Fruit fly (Drosophila melanogaster) whole organism, wandering third instar larva: ENCODE results near the gene Mst36Fa.

Source experiments
- CG32264 ChIP-seq: fragments of 200-800 bp; sonication (Bioruptor generic); optimal IDR thresholded peaks from 2 replicates; lab custom pipeline; 2016; ENCODE audit warnings: missing biosample characterization, missing genetic modification characterization
- CG9705 ChIP-seq: fragments of 200-800 bp; sonication (Bioruptor generic); optimal IDR thresholded peaks from 2 replicates; lab custom pipeline; 2018; ENCODE audit warnings: missing biosample characterization, mild to moderate bottlenecking, missing genetic modification characterization
- CrebA ChIP-seq: fragments of 200-800 bp; sonication (Bioruptor generic); optimal IDR thresholded peaks from 2 replicates; lab custom pipeline; 2016; ENCODE audit warnings: missing biosample characterization, mild to moderate bottlenecking, missing genetic modification characterization, borderline replicate concordance
- Dif ChIP-seq: fragments of 200-275, 200-300 bp; sonication (Bioruptor generic); optimal IDR thresholded peaks from 2 replicates; lab custom pipeline; 2018; ENCODE audit warnings: missing biosample characterization, missing genetic modification characterization; ENCODE audit not compliant: partially characterized antibody
- GATAd ChIP-seq: sonication (Bioruptor generic); optimal IDR thresholded peaks from 2 replicates; lab custom pipeline; 2016; ENCODE audit warnings: missing biosample characterization, missing genetic modification characterization
- HLH106 ChIP-seq: fragments of 200-800 bp; optimal IDR thresholded peaks from 3 replicates; lab custom pipeline; 2019; ENCODE audit warnings: missing biosample characterization, mild to moderate bottlenecking, missing genetic modification characterization, moderate library complexity
- Hnf4 ChIP-seq: fragments of 200-800 bp; sonication (Bioruptor generic); optimal IDR thresholded peaks from 2 replicates; lab custom pipeline; 2016; ENCODE audit warnings: missing biosample characterization, mild to moderate bottlenecking, missing genetic modification characterization
- Mio ChIP-seq: sonication (Bioruptor generic); optimal IDR thresholded peaks from 2 replicates; lab custom pipeline; 2016; ENCODE audit warnings: missing biosample characterization, missing genetic modification characterization
- Myc ChIP-seq: fragments of >200 bp; optimal IDR thresholded peaks from 2 replicates; lab custom pipeline; 2017
- N ChIP-seq: fragments of >200 bp; optimal IDR thresholded peaks from 2 replicates; lab custom pipeline; 2018; ENCODE audit warnings: missing biosample characterization, missing external identifiers, missing genetic modification characterization
- OdsH ChIP-seq: fragments of 200-800 bp; sonication (Bioruptor generic); optimal IDR thresholded peaks from 2 replicates; lab custom pipeline; 2016; ENCODE audit warnings: missing biosample characterization, mild to moderate bottlenecking, missing genetic modification characterization
- Rel ChIP-seq, 2 experiments: fragments of 200-800 bp; sonication (Bioruptor generic) in 1 of 2; optimal IDR thresholded peaks; 2 replicates in 1 of 2; 3 replicates in 1 of 2; lab custom pipeline; 2016 to 2019; ENCODE audit warnings: mild to moderate bottlenecking in 2 of 2, missing biosample characterization in 2 of 2, missing genetic modification characterization in 2 of 2, moderate library complexity in 1 of 2
- Sp1 ChIP-seq: fragments of 200-800 bp; sonication (Bioruptor generic); optimal IDR thresholded peaks from 3 replicates; lab custom pipeline; 2019; ENCODE audit warnings: missing biosample characterization, mild to moderate bottlenecking, missing genetic modification characterization, moderate library complexity
- Vsx2 ChIP-seq: fragments of 200-300, 225-300 bp; sonication (Bioruptor generic); optimal IDR thresholded peaks from 2 replicates; lab custom pipeline; 2018; ENCODE audit warnings: missing biosample characterization, missing genetic modification characterization; ENCODE audit not compliant: partially characterized antibody
- br ChIP-seq: fragments of 200-800 bp; sonication (Bioruptor generic); optimal IDR thresholded peaks from 2 replicates; lab custom pipeline; 2016; ENCODE audit warnings: missing biosample characterization, missing genetic modification characterization
- brk ChIP-seq: fragments of 200-800 bp; sonication (Bioruptor generic); optimal IDR thresholded peaks from 2 replicates; lab custom pipeline; 2016; ENCODE audit warnings: missing biosample characterization, mild to moderate bottlenecking, missing genetic modification characterization
- dl ChIP-seq, 2 experiments: fragments of 175-275, 200-275 bp in 1 of 2; fragments of 200-275 bp in 1 of 2; sonication (Bioruptor generic); optimal IDR thresholded peaks; lab custom pipeline; 2018; ENCODE audit warnings: mild to moderate bottlenecking in 2 of 2, missing biosample characterization in 2 of 2, missing genetic modification characterization in 2 of 2, moderate library complexity in 2 of 2; ENCODE audit not compliant: partially characterized antibody in 2 of 2, insufficient read depth in 1 of 2
- dmrt93B ChIP-seq: fragments of 200-800 bp; sonication (Bioruptor generic); optimal IDR thresholded peaks from 2 replicates; lab custom pipeline; 2018; ENCODE audit warnings: missing biosample characterization, mild to moderate bottlenecking, missing genetic modification characterization
- dsf ChIP-seq: sonication (Bioruptor generic); optimal IDR thresholded peaks from 2 replicates; lab custom pipeline; 2016; ENCODE audit warnings: missing biosample characterization, missing genetic modification characterization, borderline replicate concordance
- ey ChIP-seq: fragments of 200-800 bp; sonication (Bioruptor generic); optimal IDR thresholded peaks from 2 replicates; lab custom pipeline; 2016; ENCODE audit warnings: missing biosample characterization, missing genetic modification characterization
- foxo ChIP-seq, 2 experiments: fragments of 200-800 bp; sonication (Bioruptor generic); optimal IDR thresholded peaks; 2 replicates in 1 of 2; 3 replicates in 1 of 2; lab custom pipeline; 2016 to 2017; ENCODE audit warnings: missing biosample characterization in 2 of 2, missing genetic modification characterization in 2 of 2
- fru ChIP-seq: fragments of 200-800 bp; sonication (Bioruptor generic); optimal IDR thresholded peaks from 3 replicates; lab custom pipeline; 2016; ENCODE audit warnings: missing biosample characterization, mild to moderate bottlenecking, missing genetic modification characterization
- h ChIP-seq: fragments of 200-800 bp; sonication (Bioruptor generic); optimal IDR thresholded peaks from 3 replicates; lab custom pipeline; 2016; ENCODE audit warnings: missing biosample characterization, mild to moderate bottlenecking, missing genetic modification characterization
- jim ChIP-seq: fragments of 175-275, 200-325 bp; sonication (Bioruptor generic); optimal IDR thresholded peaks from 2 replicates; lab custom pipeline; 2016; ENCODE audit warnings: missing biosample characterization, mild to moderate bottlenecking, missing genetic modification characterization
- psq ChIP-seq: fragments of 200-800 bp; sonication (Bioruptor generic); optimal IDR thresholded peaks from 3 replicates; lab custom pipeline; 2017; ENCODE audit warnings: missing biosample characterization, mild to moderate bottlenecking, missing genetic modification characterization, moderate library complexity
- rgr ChIP-seq: fragments of 200-800 bp; sonication (Bioruptor generic); optimal IDR thresholded peaks from 3 replicates; lab custom pipeline; 2016; ENCODE audit warnings: missing biosample characterization, mild to moderate bottlenecking, missing genetic modification characterization
- sage ChIP-seq: fragments of 200-800 bp; sonication (Bioruptor generic); optimal IDR thresholded peaks from 2 replicates; lab custom pipeline; 2016; ENCODE audit warnings: missing biosample characterization, mild to moderate bottlenecking, missing genetic modification characterization
- sv ChIP-seq: fragments of 200-800 bp; sonication (Bioruptor generic); optimal IDR thresholded peaks from 3 replicates; lab custom pipeline; 2016; ENCODE audit warnings: missing biosample characterization, missing genetic modification characterization
- tai ChIP-seq: sonication (Bioruptor generic); optimal IDR thresholded peaks from 2 replicates; lab custom pipeline; 2016; ENCODE audit warnings: missing biosample characterization, missing genetic modification characterization
- usp ChIP-seq: fragments of >200 bp; optimal IDR thresholded peaks from 2 replicates; lab custom pipeline; 2017; ENCODE audit warnings: missing biosample characterization, missing genetic modification characterization
- woc ChIP-seq: sonication (Bioruptor generic); optimal IDR thresholded peaks from 2 replicates; lab custom pipeline; 2016; ENCODE audit warnings: missing biosample characterization, mild to moderate bottlenecking, missing genetic modification characterization

Mst36Fa gene

dm6 chr2L:18645468-18645867 is 31.3 kb downstream of the Mst36Fa start (continued):
- TF ChIP-seq h (GFP tag; lab: Kevin White, UChicago) (peak; percentile 54), Mio (GFP tag; lab: Kevin White, UChicago) (no peak), HLH106 (tag; lab: Kevin White, UChicago) (peak; percentile 52), CrebA (GFP tag; lab: Kevin White, UChicago) (no peak), fru (GFP tag; lab: Kevin White, UChicago) (peak; percentile 66), foxo (GFP tag; optimal IDR thresholded peaks at IDR 0.05; lab: Kevin White, UChicago) (peak in 1 of 2 experiments; percentile 59), CG32264 (GFP tag; lab: Kevin White, UChicago) (no peak), sv (GFP tag; lab: Kevin White, UChicago) (no peak)

DNA sequence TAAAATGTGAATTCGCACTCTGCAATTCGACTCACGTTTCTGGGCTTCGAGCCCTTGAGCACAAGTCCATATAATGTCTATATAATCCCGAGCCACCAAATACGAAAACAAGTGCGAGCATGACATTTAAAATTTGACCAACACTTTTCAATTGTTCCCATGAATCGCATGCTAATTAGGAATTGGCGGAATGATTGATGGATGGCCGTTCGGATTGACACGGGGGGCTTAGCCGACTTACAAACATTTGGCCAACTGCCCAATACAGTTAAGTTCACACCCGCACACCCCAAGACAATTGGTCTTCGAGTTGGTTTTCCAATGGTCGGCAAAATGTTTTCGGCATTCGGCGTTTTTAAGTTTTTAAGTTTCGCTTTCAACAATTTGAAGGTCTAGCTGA is 35.7 kb downstream of the Mst36Fa start:
- no peak for TF ChIP-seq Vsx2
- TF ChIP-seq Dif (GFP tag; lab: Kevin White, UChicago): no peak
- no peak for TF ChIP-seq brk (GFP tag; lab: Kevin White, UChicago)

DNA sequence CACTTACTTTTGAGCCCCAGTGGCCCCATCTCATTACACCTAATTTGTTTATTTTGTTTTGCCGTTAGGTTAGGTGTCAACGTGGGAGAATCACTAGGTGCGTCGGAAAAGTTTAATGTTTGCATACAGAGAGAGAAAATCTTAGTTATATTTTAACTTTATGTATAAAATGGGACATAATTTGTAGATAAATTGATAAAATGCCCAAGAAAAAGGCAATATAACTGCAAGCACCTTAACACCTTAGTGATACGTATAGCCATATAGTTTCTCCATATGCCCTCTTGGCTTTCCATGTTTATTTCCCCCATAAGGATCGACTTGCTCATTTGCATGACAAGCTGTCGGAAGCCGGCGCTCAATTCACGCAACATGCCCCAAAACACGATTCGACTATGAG is 37.9 kb downstream of the Mst36Fa start:
- no peak for TF ChIP-seq dl (GFP tag; optimal IDR thresholded peaks at IDR 0.05; lab: Kevin White, UChicago; ENCODE audit: insufficient read depth in 1 of 2, partially characterized antibody in 2 of 2)
- no peak for TF ChIP-seq jim (GFP tag; lab: Kevin White, UChicago)
- TF ChIP-seq sv (GFP tag; lab: Kevin White, UChicago): no peak
- no peak for TF ChIP-seq dsf (GFP tag; lab: Kevin White, UChicago)
- TF ChIP-seq GATAd (GFP tag; lab: Kevin White, UChicago): no peak
- no peak for TF ChIP-seq Vsx2
- no peak for TF ChIP-seq OdsH (GFP tag; lab: Kevin White, UChicago)
- TF ChIP-seq brk (GFP tag; lab: Kevin White, UChicago): no peak
- no peak for TF ChIP-seq dmrt93B (GFP tag; lab: Kevin White, UChicago)

DNA sequence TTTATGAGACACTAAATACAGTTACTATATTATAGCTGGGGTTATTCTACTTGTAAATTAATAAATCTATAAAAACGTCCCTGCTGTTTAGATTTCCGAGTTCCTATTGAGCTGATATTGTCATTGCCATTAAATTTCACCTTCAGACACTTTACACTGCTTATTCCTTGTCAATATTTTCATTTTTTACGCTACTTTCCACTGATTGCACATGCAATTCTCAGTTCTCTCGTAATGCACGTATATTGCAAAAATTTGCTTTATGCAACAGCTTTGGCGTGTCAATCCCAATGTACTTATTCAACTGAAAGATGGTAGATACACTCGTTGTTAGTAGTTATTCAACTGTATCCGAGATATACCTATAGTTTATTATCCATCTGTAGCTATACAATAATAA is 44.4 kb downstream of the Mst36Fa start:
- TF ChIP-seq usp (GFP tag; lab: Kevin White, UChicago) (no peak), br (GFP tag; lab: Kevin White, UChicago) (no peak), Myc (lab: Kevin White, UChicago) (no peak), Rel (GFP tag; optimal IDR thresholded peaks at IDR 0.05; lab: Kevin White, UChicago) (no peak), Rel (tag; optimal IDR thresholded peaks at IDR 0.05; lab: Kevin White, UChicago) (no peak), sage (GFP tag; lab: Kevin White, UChicago) (no peak)

DNA sequence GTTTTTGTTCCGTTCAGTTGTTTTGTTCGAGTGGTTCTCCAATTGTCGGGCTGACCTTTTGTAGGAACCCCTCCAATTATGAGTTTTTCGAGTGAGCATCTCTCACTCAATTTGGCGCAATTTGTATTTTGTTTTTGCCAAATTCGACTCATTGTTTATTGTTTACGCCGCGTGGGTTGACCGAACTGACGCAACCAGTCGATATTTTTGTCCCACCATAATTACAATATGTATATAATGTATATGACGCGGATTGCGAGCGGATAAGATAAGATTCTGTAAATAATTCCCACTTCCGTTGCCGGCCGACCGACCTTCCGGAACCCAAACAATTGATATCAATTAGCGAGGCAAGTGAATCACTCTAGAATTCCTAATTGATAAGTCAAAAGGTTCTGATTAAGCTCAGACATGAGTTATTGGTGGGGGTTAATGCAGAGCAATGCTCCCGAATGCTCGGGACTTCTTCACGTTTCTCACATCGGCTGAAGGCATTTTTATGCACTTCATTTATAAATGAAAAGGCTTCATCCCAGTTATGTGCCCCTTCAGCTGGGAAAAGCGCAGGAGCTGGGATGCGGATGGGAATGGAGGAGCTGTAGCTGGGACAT is 46.1 kb downstream of the Mst36Fa start:
- TF ChIP-seq Rel (GFP tag; optimal IDR thresholded peaks at IDR 0.05; lab: Kevin White, UChicago) (no peak), Rel (tag; optimal IDR thresholded peaks at IDR 0.05; lab: Kevin White, UChicago) (peak; percentile 36), fru (GFP tag; lab: Kevin White, UChicago) (no peak), OdsH (GFP tag; lab: Kevin White, UChicago) (no peak), Sp1 (no peak)

dm6 chr2L:18629144-18629543 is 47.7 kb downstream of the Mst36Fa start:
- TF ChIP-seq ey: no peak
- no peak for TF ChIP-seq Rel (GFP tag; optimal IDR thresholded peaks at IDR 0.05; lab: Kevin White, UChicago)
- TF ChIP-seq Rel (tag; optimal IDR thresholded peaks at IDR 0.05; lab: Kevin White, UChicago): peak; percentile 36
- TF ChIP-seq tai (GFP tag; lab: Kevin White, UChicago): no peak
- no peak for TF ChIP-seq CG9705 (GFP tag; lab: Kevin White, UChicago)
- TF ChIP-seq fru (GFP tag; lab: Kevin White, UChicago): no peak
- TF ChIP-seq OdsH (GFP tag; lab: Kevin White, UChicago): no peak
- TF ChIP-seq, all 38 proteins: peak for 1

DNA sequence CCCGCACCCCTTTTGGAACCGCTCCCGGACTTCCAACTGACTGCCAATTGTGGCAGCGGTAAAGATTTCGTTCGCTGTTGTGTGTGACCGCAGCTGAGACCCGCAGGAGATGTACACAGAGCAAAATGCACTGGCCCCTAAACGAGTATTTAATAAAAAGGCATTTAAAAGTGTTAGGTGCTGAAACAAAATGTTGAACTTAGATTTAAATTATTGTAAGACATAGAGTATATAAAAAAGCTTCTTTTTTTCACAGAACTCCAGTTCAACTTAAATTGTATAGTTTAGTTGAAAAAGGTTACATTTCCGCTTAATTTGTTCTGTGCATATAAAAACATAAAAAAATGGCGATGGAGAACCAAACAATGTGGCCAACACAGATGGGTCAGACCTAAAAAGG is 48.7 kb downstream of the Mst36Fa start:
- peak; percentile 64 for TF ChIP-seq h (GFP tag; lab: Kevin White, UChicago)
- TF ChIP-seq fru (GFP tag; lab: Kevin White, UChicago): peak; percentile 81
- TF ChIP-seq Hnf4: peak; percentile 41
- TF ChIP-seq Sp1: peak; percentile 64
- TF ChIP-seq rgr (GFP tag; lab: Kevin White, UChicago): peak; percentile 58
- peak; percentile 59 for TF ChIP-seq psq (GFP tag; lab: Kevin White, UChicago)
- TF ChIP-seq woc (GFP tag; lab: Kevin White, UChicago): peak; percentile 42
- no peak for TF ChIP-seq Myc (lab: Kevin White, UChicago)
- TF ChIP-seq CG9705 (GFP tag; lab: Kevin White, UChicago): no peak
- TF ChIP-seq dmrt93B (GFP tag; lab: Kevin White, UChicago): peak; percentile 39
- TF ChIP-seq OdsH (GFP tag; lab: Kevin White, UChicago): peak; percentile 56
- peak; percentile 64 for TF ChIP-seq br (GFP tag; lab: Kevin White, UChicago)
- TF ChIP-seq dl (GFP tag; optimal IDR thresholded peaks at IDR 0.05; lab: Kevin White, UChicago; ENCODE audit: insufficient read depth in 1 of 2, partially characterized antibody in 2 of 2): no peak
- TF ChIP-seq N (GFP tag; lab: Kevin White, UChicago): no peak
- peak in 1 of 2 experiments; percentile 78 for TF ChIP-seq foxo (GFP tag; optimal IDR thresholded peaks at IDR 0.05; lab: Kevin White, UChicago)
- TF ChIP-seq ey: peak; percentile 70
- TF ChIP-seq HLH106 (tag; lab: Kevin White, UChicago): peak; percentile 54
